Fruit fly (Drosophila melanogaster): ENCODE measurements around the gene CG42674.

Gene CG42674

dm6 chr3L:20127281-20127680 lies 70.8 kb downstream of the CG42674 start, which contains the start of gene CG7365:
Gene CG7365 (minus strand): TSS chr3L:20127381.
- TF ChIP-seq CG10631 (GFP tag; optimal IDR thresholded peaks at IDR 0.05), result no peak
- TF ChIP-seq CG8632 (GFP tag; optimal IDR thresholded peaks at IDR 0.05), result no peak
- TF ChIP-seq lz (GFP tag; optimal IDR thresholded peaks at IDR 0.05), result no peak
- TF ChIP-seq eg (GFP tag; IDR thresholded peaks at IDR 0.05), result no peak
- no peak for TF ChIP-seq CG11762 (GFP tag; optimal IDR thresholded peaks at IDR 0.05; ENCODE audit: insufficient read depth)
- no peak for TF ChIP-seq CG6808 (GFP tag; optimal IDR thresholded peaks at IDR 0.05)
- TF ChIP-seq Sox102F (GFP tag; optimal IDR thresholded peaks at IDR 0.05), result no peak
- no peak for TF ChIP-seq Hr39 (GFP tag; optimal IDR thresholded peaks at IDR 0.05)
- no peak for TF ChIP-seq CG31627 (GFP tag; optimal IDR thresholded peaks at IDR 0.05)
- no peak for TF ChIP-seq CG34406 (GFP tag; optimal IDR thresholded peaks at IDR 0.05)
- no peak for TF ChIP-seq Ets96B (tag; optimal IDR thresholded peaks at IDR 0.05)
- no peak for TF ChIP-seq Met (GFP tag; optimal IDR thresholded peaks at IDR 0.05)
- TF ChIP-seq CG7368 (GFP tag; optimal IDR thresholded peaks at IDR 0.05), result no peak
- TF ChIP-seq CG16779 (tag; optimal IDR thresholded peaks at IDR 0.05), result no peak

DNA sequence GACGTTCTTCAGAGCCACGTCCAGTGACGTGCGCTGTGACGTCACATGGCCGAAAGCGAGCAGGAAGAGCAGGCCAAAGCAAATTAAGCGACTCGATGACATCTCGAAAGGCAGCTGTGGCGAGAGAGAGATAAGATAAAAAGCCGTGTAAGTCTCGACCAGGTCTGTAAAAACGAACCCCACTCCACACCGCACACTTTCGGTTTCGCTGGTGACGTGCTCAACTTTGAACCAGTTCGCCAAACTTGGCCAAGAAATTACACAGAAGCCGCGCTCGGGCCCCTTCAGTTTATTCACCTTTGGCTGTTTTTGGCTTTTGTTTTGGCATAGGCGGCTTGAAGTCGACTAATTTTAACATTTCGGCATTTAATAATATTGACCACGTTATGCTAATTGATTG lies 72.0 kb downstream of the CG42674 start:
- TF ChIP-seq Blimp-1 (GFP tag; optimal IDR thresholded peaks at IDR 0.05) (peak; percentile 95), CG6163 (GFP tag; IDR thresholded peaks at IDR 0.05) (0 out of 3 replicates have a peak, but pooled peaks have one; percentile 24), CG11762 (GFP tag; optimal IDR thresholded peaks at IDR 0.05; ENCODE audit: insufficient read depth) (no peak)

DNA sequence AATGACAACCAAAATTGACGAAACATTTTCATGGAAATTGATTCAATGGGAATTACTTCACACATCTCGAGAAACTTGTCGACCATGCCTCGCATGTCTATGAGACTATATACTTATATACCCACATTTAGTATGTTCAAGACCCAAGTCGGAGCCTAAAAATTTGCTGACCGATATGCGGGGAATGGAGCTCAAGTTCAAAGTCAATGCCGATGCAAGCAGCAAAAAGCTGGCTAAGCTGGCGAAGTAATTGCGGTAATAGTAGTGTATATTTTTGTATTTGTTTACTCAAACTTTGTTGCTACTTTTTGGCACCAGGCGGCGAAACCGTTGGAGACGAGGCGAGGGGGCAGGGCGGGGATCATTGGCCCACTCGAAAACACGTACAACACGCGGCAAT lies 75.1 kb downstream of the CG42674 start:
- peak; percentile 1 for TF ChIP-seq fkh (GFP tag; optimal IDR thresholded peaks at IDR 0.05)
- no peak for TF ChIP-seq CG3032 (tag; optimal IDR thresholded peaks at IDR 0.05)

DNA sequence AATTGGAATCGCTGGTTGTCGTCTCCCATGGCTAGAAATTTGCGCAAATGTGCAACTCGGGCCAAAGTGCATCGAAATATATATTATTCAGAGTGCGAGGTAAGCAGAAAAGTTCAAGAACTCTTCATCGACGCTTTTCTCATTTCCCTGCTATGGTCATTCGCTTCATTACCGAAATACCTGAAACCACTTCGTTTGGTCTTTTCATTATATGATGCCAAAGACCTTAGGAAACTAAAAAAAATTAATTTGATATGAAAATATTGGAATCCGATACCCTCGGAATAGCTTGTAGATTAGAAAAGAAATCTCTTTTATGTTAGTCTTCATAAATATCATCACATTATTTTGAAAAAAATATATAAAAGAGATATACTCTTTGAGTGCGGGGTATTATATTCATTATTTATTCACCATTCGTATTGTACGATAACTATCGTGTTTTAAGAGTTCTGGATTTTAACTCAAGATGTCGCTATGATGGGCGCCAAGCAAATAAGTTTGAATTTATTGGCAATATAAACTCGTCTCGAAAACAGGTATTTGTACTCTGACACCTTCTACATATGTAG lies 85.2 kb downstream of the CG42674 start, which contains the start of gene CG14187:
Gene CG14187 (minus strand): TSS at position 51 of the 572 bp plus-strand sequence.
- TF ChIP-seq eg (GFP tag; IDR thresholded peaks at IDR 0.05) (peak; percentile 45; the same call in 1 of the 3 replicates), CG6163 (GFP tag; IDR thresholded peaks at IDR 0.05) (no peak), Eip78C (GFP tag) (peak; percentile 84), Sox102F (GFP tag; optimal IDR thresholded peaks at IDR 0.05) (no peak)

DNA sequence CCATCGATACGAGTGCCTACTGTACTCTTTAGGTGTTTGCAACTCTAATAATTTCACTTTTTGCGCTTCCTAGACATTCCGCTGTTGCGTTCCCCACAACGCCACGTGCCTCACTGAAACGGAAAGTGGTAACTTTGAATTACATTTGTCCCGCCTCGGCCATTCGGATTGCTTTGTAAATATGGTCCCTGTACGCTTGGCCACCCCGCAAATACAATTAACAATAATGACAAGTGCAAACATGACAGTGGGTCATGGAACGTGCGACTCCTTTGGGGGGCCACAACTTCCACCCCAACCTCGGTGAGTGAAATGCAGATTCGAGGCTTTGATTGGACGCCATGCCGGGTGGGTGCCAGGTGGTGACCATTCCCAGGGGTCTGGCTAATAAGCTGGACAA lies 86.7 kb downstream of the CG42674 start, which contains the start of gene Ir76b:
Gene Ir76b (minus strand): TSS at position 101 of the 400 bp plus-strand sequence.
- TF ChIP-seq cyc (GFP tag; optimal IDR thresholded peaks at IDR 0.05) (no peak), vri (GFP tag; optimal IDR thresholded peaks at IDR 0.05) (no peak), Sox15 (GFP tag; optimal IDR thresholded peaks at IDR 0.05) (no peak), CG8119 (GFP tag; IDR thresholded peaks at IDR 0.05) (no peak), Smox (GFP tag; optimal IDR thresholded peaks at IDR 0.05) (no peak), fd85E (GFP tag; optimal IDR thresholded peaks at IDR 0.05) (no peak), OdsH (GFP tag; optimal IDR thresholded peaks at IDR 0.05) (no peak), Met (GFP tag; optimal IDR thresholded peaks at IDR 0.05) (no peak), CG6276 (GFP tag; optimal IDR thresholded peaks at IDR 0.05) (no peak), spab (GFP tag; optimal IDR thresholded peaks at IDR 0.05) (no peak), eg (GFP tag; IDR thresholded peaks at IDR 0.05) (no peak), CG3919 (GFP tag; optimal IDR thresholded peaks at IDR 0.05) (no peak), topi (GFP tag; optimal IDR thresholded peaks at IDR 0.05) (no peak), achi (GFP tag; optimal IDR thresholded peaks at IDR 0.05) (no peak), svp (GFP tag) (no peak), CG8319 (GFP tag; optimal IDR thresholded peaks at IDR 0.05) (no peak), CG7368 (GFP tag; optimal IDR thresholded peaks at IDR 0.05) (no peak), Sox102F (GFP tag; optimal IDR thresholded peaks at IDR 0.05) (no peak), Eip78C (GFP tag) (no peak), Eip93F (GFP tag; optimal IDR thresholded peaks at IDR 0.05) (no peak)

Data from whole organism, prepupa.